Fruit fly (Drosophila melanogaster): ENCODE data around the gene PolG1.

The PolG1 gene

DNA sequence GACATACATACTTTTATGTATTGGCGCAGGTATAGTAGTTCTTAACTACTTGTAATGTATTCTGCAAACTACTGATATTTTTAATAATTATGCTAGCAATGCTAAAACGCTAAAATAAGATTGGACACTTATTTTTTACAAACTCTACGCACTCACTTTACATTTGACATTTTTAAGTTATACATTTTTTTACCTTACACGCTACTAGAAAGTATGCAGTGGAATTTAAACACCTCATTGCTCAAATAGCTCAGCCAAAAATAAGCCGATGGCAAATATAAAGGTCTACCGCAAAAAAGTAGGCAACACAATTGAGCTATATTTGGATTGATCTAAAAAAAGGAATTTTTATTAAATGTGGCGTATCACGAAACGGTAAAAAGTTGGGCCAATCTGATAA lies 14.5 kb upstream of the PolG1 start:
- TF ChIP-seq Dll (optimal IDR thresholded peaks at IDR 0.05), result no peak
- TF ChIP-seq usp (GFP tag; optimal IDR thresholded peaks at IDR 0.05), result no peak
- no peak for TF ChIP-seq pan (optimal IDR thresholded peaks at IDR 0.05)
- no peak for TF ChIP-seq CG8478 (optimal IDR thresholded peaks at IDR 0.05)
- TF ChIP-seq psq (optimal IDR thresholded peaks at IDR 0.05), result no peak

DNA sequence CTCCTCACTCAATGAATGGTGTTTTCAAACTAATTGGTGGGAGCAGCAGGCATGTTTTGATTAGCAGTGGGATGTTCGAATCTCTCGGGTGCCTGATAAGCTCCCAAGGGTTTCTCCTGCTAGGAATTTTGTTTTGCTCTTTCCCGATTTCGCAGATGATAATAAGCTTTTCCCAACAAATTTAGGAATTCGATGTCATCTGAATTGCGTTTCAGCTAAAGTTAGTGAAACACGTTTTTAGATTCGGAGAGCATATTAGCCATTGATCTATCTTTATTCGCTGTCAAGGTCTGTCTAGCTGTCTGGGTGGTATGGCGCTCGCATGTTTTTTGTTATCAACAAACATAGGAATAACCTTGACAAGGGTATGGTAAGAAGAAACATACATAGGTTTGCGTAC lies 13.9 kb upstream of the PolG1 start, which contains the start of gene CG33307:
Gene CG33307 (minus strand): TSS at position 13 of the 400 bp plus-strand sequence.
- TF ChIP-seq EcR (GFP tag; optimal IDR thresholded peaks at IDR 0.05) (no peak), CG8478 (optimal IDR thresholded peaks at IDR 0.05) (no peak), usp (GFP tag; optimal IDR thresholded peaks at IDR 0.05) (no peak), pan (optimal IDR thresholded peaks at IDR 0.05) (no peak), Dll (optimal IDR thresholded peaks at IDR 0.05) (no peak), psq (optimal IDR thresholded peaks at IDR 0.05) (no peak)

DNA sequence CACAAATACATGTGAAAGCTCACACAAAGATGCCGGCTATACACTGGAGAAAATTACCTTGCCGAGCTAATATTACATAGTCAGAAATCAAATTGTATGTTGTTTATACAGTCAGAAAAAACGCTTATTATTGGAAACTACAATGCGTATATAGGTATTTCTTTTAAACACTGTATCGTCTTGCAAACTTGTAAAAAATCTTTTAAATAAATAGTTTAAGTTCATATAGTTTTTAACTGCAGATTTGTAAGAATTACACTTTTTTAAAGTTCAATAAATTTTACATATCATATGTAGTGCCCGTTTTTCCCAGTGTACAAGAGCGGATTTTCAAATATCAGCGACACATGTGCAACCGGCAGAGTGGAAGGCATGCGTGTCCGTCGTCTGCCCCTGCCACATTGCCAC lies 12.2 kb upstream of the PolG1 start:
- TF ChIP-seq EcR (GFP tag; optimal IDR thresholded peaks at IDR 0.05) (no peak), psq (optimal IDR thresholded peaks at IDR 0.05) (no peak), Dll (optimal IDR thresholded peaks at IDR 0.05) (no peak), CG8478 (optimal IDR thresholded peaks at IDR 0.05) (no peak), pan (optimal IDR thresholded peaks at IDR 0.05) (no peak), usp (GFP tag; optimal IDR thresholded peaks at IDR 0.05) (no peak)

DNA sequence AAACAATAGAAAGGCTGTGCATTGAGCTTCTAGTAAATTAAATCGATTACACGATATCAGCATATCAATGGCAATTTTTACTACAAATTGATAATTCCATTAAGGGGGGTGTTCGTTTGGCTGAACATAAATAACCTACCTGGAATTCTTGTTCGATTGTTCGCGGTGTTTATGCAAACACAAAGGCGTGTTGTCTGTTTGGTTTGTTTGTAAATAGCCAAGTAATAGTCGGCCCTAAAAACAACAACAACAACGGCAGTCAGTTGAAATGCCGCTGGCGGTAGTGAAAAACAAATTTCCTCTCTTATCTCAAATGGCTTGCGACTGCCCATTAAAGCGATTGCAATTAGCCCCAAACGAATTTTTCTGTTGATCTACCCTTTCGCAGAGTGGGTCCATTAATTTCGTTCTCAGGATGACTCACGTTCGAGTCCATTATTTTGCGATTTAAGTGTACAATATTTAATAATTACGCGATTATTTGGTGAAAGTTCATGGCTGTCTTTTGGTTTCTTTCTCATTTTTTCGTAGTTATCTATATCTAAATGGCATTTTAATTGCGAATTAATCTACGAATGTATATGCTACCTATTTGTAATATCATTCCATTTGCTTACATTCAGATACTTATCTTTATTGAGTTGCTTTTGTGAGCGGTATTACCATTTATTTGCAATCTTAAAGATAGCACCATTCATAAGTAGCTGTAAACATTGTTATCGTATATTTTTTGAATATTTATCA lies 11.2 kb upstream of the PolG1 start:
- TF ChIP-seq CG8478 (optimal IDR thresholded peaks at IDR 0.05) (no peak), pan (optimal IDR thresholded peaks at IDR 0.05) (no peak), usp (GFP tag; optimal IDR thresholded peaks at IDR 0.05) (no peak), EcR (GFP tag; optimal IDR thresholded peaks at IDR 0.05) (no peak), Dll (optimal IDR thresholded peaks at IDR 0.05) (no peak), psq (optimal IDR thresholded peaks at IDR 0.05) (no peak)

DNA sequence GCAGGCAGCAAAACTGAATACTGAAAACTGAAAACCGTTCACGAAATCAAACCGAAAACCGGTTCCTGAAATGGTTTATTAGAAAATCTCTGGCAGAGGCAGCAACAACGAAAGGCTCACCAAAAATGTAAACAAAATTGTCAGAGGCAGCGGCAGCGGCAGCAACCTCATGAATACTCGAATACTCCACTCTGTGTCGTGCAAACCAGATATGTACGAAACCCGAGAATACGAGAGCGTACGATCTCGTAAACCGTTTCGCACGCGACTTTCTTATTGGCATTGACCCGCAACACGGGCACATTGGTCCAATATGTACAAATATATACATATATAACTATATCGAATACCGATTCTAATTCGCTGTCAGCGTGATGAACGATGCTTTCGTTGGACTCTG lies 10.0 kb upstream of the PolG1 start:
- TF ChIP-seq pan (optimal IDR thresholded peaks at IDR 0.05) (no peak), EcR (GFP tag; optimal IDR thresholded peaks at IDR 0.05) (no peak), usp (GFP tag; optimal IDR thresholded peaks at IDR 0.05) (no peak), CG8478 (optimal IDR thresholded peaks at IDR 0.05) (no peak), Dll (optimal IDR thresholded peaks at IDR 0.05) (no peak), psq (optimal IDR thresholded peaks at IDR 0.05) (no peak)

DNA sequence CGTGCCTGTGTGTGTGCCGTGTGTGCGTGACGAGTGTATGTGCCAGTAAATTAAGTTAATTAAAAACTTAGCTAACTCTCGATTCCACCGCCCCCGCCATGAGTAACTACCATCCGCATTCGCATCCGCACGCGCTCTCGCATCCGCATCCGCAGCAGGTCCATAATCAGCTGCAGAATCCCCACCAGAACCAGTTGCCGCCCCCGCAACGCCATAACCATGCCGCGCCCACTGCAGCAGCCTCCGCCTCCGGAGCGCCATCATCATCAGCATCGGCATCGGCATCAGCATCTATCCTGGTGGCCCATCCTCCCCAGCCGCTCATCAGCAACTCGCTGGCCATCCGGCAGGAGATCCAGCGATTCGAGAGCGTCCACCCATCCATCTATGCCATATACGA lies 8.4 kb upstream of the PolG1 start:
- TF ChIP-seq usp (GFP tag; optimal IDR thresholded peaks at IDR 0.05) (no peak), CG8478 (optimal IDR thresholded peaks at IDR 0.05) (no peak), psq (optimal IDR thresholded peaks at IDR 0.05) (no peak), pan (optimal IDR thresholded peaks at IDR 0.05) (no peak), EcR (GFP tag; optimal IDR thresholded peaks at IDR 0.05) (no peak), Dll (optimal IDR thresholded peaks at IDR 0.05) (no peak)

DNA sequence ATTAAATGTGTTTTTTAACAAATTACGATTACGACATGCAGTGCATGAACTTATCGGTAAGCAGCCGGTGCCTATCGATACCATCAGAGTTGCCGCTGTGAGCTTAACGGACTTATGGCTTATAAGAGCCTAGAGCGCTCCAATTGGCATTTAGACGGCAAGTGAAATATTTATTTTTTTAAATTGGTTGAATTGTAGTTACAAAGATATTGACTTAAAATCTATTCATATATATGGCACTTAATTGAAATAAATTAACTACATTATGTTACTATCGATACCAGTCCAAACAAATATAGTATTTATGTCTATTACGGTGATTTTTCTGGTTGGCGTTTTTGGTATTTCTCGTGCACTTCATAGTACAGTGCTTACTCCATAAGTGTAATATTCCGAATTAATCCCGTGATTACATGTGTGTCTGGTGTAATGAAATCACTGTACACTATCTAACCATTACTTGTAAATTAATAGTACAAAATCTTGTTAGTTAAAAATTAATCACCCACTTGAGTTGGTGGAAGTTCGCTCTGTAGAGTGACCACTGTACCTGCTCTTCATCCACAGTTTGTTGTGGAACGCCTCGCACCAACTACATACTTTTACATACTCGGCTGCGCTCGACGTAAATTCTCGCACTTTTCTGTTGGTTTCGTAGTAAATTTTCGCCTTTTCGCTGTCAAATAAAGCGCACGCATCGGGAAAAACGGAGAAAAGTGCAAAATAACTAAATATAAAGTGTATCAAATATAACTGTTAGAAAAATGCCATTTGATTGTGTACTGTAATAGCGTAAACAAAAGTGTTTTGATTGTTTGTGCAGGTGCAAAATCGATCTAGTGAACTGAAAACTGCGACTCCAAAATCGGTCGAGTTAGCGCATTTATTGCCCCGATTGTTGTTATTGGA lies 7.7 kb upstream of the PolG1 start, which contains the start of the genes mRpS23 and CenG1A:
Gene mRpS23 (minus strand): TSS at position 71 of the 909 bp plus-strand sequence.
Gene CenG1A (plus strand): TSS at position 563 of the 909 bp plus-strand sequence.
- TF ChIP-seq usp (GFP tag; optimal IDR thresholded peaks at IDR 0.05) (no peak), Dll (optimal IDR thresholded peaks at IDR 0.05) (no peak), psq (optimal IDR thresholded peaks at IDR 0.05) (no peak), pan (optimal IDR thresholded peaks at IDR 0.05) (no peak), CG8478 (optimal IDR thresholded peaks at IDR 0.05) (no peak), EcR (GFP tag; optimal IDR thresholded peaks at IDR 0.05) (no peak)

DNA sequence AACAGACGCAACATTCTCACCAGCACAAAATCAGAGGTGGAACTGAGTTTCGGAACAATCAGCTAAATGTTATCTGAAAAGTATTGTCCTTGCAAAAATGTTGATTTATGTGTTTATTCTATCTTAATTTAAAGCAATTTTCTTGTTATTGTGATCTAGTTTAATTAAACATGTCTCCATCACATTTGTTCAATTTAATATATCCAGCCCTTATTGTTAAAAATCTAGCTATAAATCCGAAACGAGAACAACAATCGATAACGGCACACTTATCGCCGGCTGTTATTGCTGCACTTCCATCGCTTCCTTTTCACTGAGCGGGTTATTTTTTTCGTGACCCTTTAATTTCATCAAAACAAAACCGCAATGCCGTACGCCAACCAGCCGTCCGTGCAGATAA lies 5.5 kb upstream of the PolG1 start, which contains the start of the genes GatC, PolG2 and Polr2C:
Gene GatC (minus strand): TSS at position 48 of the 400 bp plus-strand sequence.
Gene PolG2 (minus strand): TSS at position 48 of the 400 bp plus-strand sequence.
Gene Polr2C (plus strand): TSS at position 280 of the 400 bp plus-strand sequence.
- no peak for TF ChIP-seq EcR (GFP tag; optimal IDR thresholded peaks at IDR 0.05)
- TF ChIP-seq usp (GFP tag; optimal IDR thresholded peaks at IDR 0.05), result no peak
- TF ChIP-seq CG8478 (optimal IDR thresholded peaks at IDR 0.05), result no peak
- no peak for TF ChIP-seq pan (optimal IDR thresholded peaks at IDR 0.05)
- TF ChIP-seq psq (optimal IDR thresholded peaks at IDR 0.05), result no peak
- no peak for TF ChIP-seq Dll (optimal IDR thresholded peaks at IDR 0.05)

DNA sequence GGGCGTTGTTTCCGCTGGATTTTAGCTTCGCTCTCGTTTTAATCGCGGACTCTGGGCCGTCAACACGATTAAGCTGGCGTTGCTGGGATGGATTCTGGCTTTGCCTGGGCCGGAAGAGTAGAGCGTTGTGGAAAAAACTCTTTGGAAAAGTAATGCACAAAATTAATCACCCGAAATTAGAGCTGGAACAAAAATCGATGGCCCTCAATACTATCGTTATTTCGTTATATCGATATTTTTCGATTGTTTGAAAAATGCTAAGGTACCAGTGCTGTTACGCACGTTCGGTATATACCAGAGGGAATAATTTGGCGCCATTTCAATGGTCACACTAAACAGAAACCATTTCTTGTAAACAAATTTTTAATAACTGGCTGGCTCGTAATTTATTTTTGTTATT lies 2.0 kb upstream of the PolG1 start, which contains the start of the genes Arpc1 and Orc5:
Gene Arpc1 (minus strand): TSS at position 202 of the 400 bp plus-strand sequence.
Gene Orc5 (plus strand): TSS at position 298 of the 400 bp plus-strand sequence.
- TF ChIP-seq usp (GFP tag; optimal IDR thresholded peaks at IDR 0.05) (no peak), Dll (optimal IDR thresholded peaks at IDR 0.05) (no peak), EcR (GFP tag; optimal IDR thresholded peaks at IDR 0.05) (no peak), CG8478 (optimal IDR thresholded peaks at IDR 0.05) (no peak), pan (optimal IDR thresholded peaks at IDR 0.05) (no peak), psq (optimal IDR thresholded peaks at IDR 0.05) (no peak)

DNA sequence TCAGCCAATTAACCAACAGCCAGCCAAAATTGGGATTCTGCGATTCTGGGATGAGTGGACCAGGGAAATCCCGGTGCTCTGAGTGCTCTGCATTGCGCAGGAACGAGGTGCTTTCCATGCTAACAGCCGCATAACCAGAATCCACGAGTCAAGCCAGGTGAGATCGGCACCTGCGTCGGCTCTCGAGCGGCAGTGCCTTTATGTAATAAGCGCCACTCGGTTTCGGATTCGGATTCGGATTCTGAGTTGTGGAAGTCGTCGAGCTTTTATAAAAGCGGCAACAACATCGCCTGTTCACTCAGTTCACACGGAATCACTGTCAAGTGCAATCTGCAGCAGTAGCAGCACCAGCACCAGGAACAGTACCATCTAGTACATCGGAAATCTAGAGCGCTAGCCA lies 6.6 kb downstream of the PolG1 start, which contains the start of gene b:
Gene b (plus strand): TSS at position 301 of the 400 bp plus-strand sequence.
- no peak for TF ChIP-seq psq (optimal IDR thresholded peaks at IDR 0.05)
- TF ChIP-seq pan (optimal IDR thresholded peaks at IDR 0.05), result no peak
- TF ChIP-seq Dll (optimal IDR thresholded peaks at IDR 0.05), result no peak
- no peak for TF ChIP-seq EcR (GFP tag; optimal IDR thresholded peaks at IDR 0.05)
- no peak for TF ChIP-seq usp (GFP tag; optimal IDR thresholded peaks at IDR 0.05)
- TF ChIP-seq CG8478 (optimal IDR thresholded peaks at IDR 0.05), result no peak

DNA sequence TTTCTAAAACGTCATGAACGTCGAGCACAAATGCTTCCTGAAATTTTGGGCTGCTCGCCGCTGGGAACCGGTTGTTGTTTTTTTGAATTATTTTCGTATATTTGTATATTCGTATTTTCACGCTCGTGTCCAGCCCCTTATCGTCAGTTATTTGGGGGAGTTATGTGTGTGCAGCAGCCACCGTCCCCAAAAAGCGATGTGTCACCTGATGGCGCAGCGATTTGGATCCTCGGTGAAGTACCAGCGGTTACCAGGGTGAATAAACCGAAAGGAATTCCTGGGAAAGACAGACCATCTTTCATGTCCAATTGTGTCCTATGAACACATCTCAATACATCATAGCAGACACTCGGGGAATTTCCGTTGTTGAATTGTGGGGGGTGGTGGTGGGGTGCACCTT lies 7.4 kb downstream of the PolG1 start:
- TF ChIP-seq usp (GFP tag; optimal IDR thresholded peaks at IDR 0.05), result no peak
- TF ChIP-seq Dll (optimal IDR thresholded peaks at IDR 0.05), result no peak
- no peak for TF ChIP-seq psq (optimal IDR thresholded peaks at IDR 0.05)
- no peak for TF ChIP-seq EcR (GFP tag; optimal IDR thresholded peaks at IDR 0.05)
- TF ChIP-seq CG8478 (optimal IDR thresholded peaks at IDR 0.05), result no peak
- TF ChIP-seq pan (optimal IDR thresholded peaks at IDR 0.05), result no peak
